Fruit fly (Drosophila melanogaster) ovary, adult (tissue): ENCODE data around the gene CG15473.

Experiments
- CG17801 ChIP-seq: fragments of 200-800 bp; optimal IDR thresholded peaks from 2 replicates; lab custom pipeline; 2019; ENCODE audit warnings: missing biosample characterization, mild to moderate bottlenecking, missing genetic modification characterization, moderate library complexity; ENCODE audit not compliant: partially characterized antibody

Gene CG15473

dm6 chrX:4677427-4677826, 23.1 kb upstream of the CG15473 start:
- no peak for TF ChIP-seq CG17801 (GFP tag; lab: Kevin White, UChicago)

- TF ChIP-seq CG17801 (GFP tag; lab: Kevin White, UChicago) = peak; percentile 5
Observed at dm6 chrX:4675054-4675453, 20.8 kb upstream of the CG15473 start.

dm6 chrX:4671194-4671626, 16.9 kb upstream of the CG15473 start:
- no peak for TF ChIP-seq CG17801 (GFP tag; lab: Kevin White, UChicago)

- TF ChIP-seq CG17801 (GFP tag; lab: Kevin White, UChicago) = no peak
Observed at dm6 chrX:4669438-4669837, 15.1 kb upstream of the CG15473 start.

- peak; percentile 91 for TF ChIP-seq CG17801 (GFP tag; lab: Kevin White, UChicago)
Observed at dm6 chrX:4666650-4667360, 12.5 kb upstream of the CG15473 start, which contains the start of gene CG3009. TSS of gene CG3009 (minus strand) at chrX:4666700.

- no peak for TF ChIP-seq CG17801 (GFP tag; lab: Kevin White, UChicago)
Observed at dm6 chrX:4664107-4664506, 9.8 kb upstream of the CG15473 start.

dm6 chrX:4660642-4661252, 6.5 kb upstream of the CG15473 start:
- peak; percentile 15 for TF ChIP-seq CG17801 (GFP tag; lab: Kevin White, UChicago)

dm6 chrX:4657896-4658295, 3.6 kb upstream of the CG15473 start:
- peak; percentile 59 for TF ChIP-seq CG17801 (GFP tag; lab: Kevin White, UChicago)

dm6 chrX:4649751-4650150, 4.5 kb downstream of the CG15473 start, which contains the start of the genes Cbp80 and Torsin:
TSS of gene Cbp80 (plus strand) at chrX:4650015.
TSS of gene Torsin (minus strand) at chrX:4650032.
- TF ChIP-seq CG17801 (GFP tag; lab: Kevin White, UChicago) = peak; percentile 61

- peak; percentile 3 for TF ChIP-seq CG17801 (GFP tag; lab: Kevin White, UChicago)
Observed at dm6 chrX:4647316-4648046, 6.8 kb downstream of the CG15473 start, which contains the start of the genes HLH4C and mRpL30. TSS of gene HLH4C (minus strand) at chrX:4647414. TSS of gene mRpL30 (plus strand) at chrX:4647871.

dm6 chrX:4644768-4645167, 9.5 kb downstream of the CG15473 start, which contains the start of gene CG3062:
TSS of gene CG3062 (minus strand) at chrX:4644868.
- TF ChIP-seq CG17801 (GFP tag; lab: Kevin White, UChicago) = no peak

- TF ChIP-seq CG17801 (GFP tag; lab: Kevin White, UChicago) = no peak
Observed at dm6 chrX:4643887-4644286, 10.4 kb downstream of the CG15473 start, which contains the start of gene CG3081. TSS of gene CG3081 (minus strand) at chrX:4643987.

- TF ChIP-seq CG17801 (GFP tag; lab: Kevin White, UChicago) = no peak
Observed at dm6 chrX:4635856-4636486, 18.3 kb downstream of the CG15473 start, which contains the start of the genes Alms1a and pon. TSS of gene Alms1a (minus strand) at chrX:4636004. TSS of gene pon (plus strand) at chrX:4636318.

dm6 chrX:4630836-4631235, 23.5 kb downstream of the CG15473 start, which contains the start of gene Alms1b:
TSS of gene Alms1b (minus strand) at chrX:4630936.
- no peak for TF ChIP-seq CG17801 (GFP tag; lab: Kevin White, UChicago)
